Worm (Caenorhabditis elegans) whole organism, mixed stage, embryonic: ENCODE measurements around the gene F32H5.4.

Source experiments
- ceh-83 ChIP-seq: fragments of 200-800 bp; sonication (Bioruptor generic); optimal IDR thresholded peaks from 2 replicates; lab custom pipeline; 2018; ENCODE audit warnings: mild to moderate bottlenecking, missing genetic modification characterization, missing compliant biosample characterization
- nhr-28 ChIP-seq: fragments of 150-350 bp; optimal IDR thresholded peaks from 2 replicates; lab custom pipeline; 2014; ENCODE audit warnings: missing biosample characterization, missing genetic modification characterization
- pha-4 ChIP-seq: fragments of 150-350 bp; optimal IDR thresholded peaks from 2 replicates; lab custom pipeline; 2018; ENCODE audit warnings: missing biosample characterization, missing genetic modification reagents, missing genetic modification characterization
- unc-62 ChIP-seq: fragments of 150-350 bp; optimal IDR thresholded peaks from 2 replicates; lab custom pipeline; 2014; ENCODE audit warnings: missing biosample characterization, missing genetic modification reagents, missing genetic modification characterization

DNA sequence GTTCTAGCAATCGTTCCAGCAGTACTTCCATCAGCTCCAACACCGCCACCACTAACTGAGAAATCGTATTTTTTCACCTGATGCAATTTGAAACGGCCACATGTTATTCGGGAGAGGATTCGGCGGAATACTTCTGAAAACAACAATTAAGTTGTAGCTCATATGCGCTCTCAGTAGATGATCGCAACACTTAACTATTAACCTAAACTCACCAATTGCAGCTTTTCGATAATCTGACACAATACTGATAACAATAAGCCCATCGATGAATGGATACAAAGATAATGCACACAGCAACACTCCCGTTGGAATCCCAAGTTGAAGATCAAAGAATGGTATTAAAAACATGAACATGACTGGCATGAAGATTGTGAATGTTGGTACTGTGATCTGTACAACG is 22.3 kb upstream of the F32H5.4 start:
- no peak for TF ChIP-seq unc-62
- no peak for TF ChIP-seq ceh-83
- no peak for TF ChIP-seq pha-4 (tag; lab: Kevin White, UChicago)
- no peak for TF ChIP-seq nhr-28 (tag; lab: Kevin White, UChicago)
